Fruit fly (Drosophila melanogaster) whole organism: ENCODE data around the gene lectin-29Ca.

Experiments used
- Dll ChIP-seq: fragments of >200 bp; optimal IDR thresholded peaks from 2 replicates; lab custom pipeline; 2017
- EcR ChIP-seq, 2 experiments: fragments of >200 bp; optimal IDR thresholded peaks; 2 replicates each; lab custom pipeline; 2017; ENCODE audit warnings: missing biosample characterization in 2 of 2, missing genetic modification characterization in 2 of 2, missing genetic modification reagents in 2 of 2
- pan ChIP-seq: fragments of >200 bp; optimal IDR thresholded peaks from 2 replicates; lab custom pipeline; 2017
- psq ChIP-seq: fragments of >200 bp; optimal IDR thresholded peaks from 2 replicates; lab custom pipeline; 2017

- TF ChIP-seq EcR (GFP tag; optimal IDR thresholded peaks at IDR 0.05; lab: Kevin White, UChicago) = no peak
- no peak for TF ChIP-seq Dll
- no peak for TF ChIP-seq psq
- no peak for TF ChIP-seq pan (lab: Kevin White, UChicago)
Measured at dm6 chr2L:8417562-8417961, 23.5 kb upstream of the lectin-29Ca start.
